Worm (Caenorhabditis elegans): Measurements from ENCODE around the gene zig-12.

DNA sequence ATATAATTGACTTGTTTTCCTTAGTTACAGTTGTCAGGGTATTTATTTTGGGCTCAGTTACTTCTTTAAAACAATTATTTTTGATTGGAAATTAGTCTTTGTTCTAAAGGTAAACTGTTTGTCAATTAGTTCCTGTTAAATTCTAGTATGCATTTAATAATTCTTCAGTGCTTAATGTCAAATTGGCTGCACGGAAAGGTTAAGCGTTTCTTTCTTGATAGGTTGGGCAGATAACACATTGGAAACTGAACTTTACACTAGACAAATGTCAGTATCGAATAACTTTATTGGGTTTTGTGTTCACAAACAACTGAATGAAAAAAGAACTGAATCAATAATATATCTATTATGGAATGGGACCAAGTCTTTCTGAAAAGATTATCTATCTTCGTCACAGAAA lies 48.9 kb upstream of the zig-12 start:
- TF ChIP-seq ama-1 (optimal IDR thresholded peaks at IDR 0.05) (no peak), aly-1 (tag; optimal IDR thresholded peaks at IDR 0.05) (no peak), sea-1 (GFP tag; conservative IDR thresholded peaks at IDR 0.05) (no peak), flt-1 (GFP tag; IDR thresholded peaks at IDR 0.05) (no peak), pes-1 (GFP tag; IDR thresholded peaks at IDR 0.05) (no peak), ceh-13 (GFP tag; optimal IDR thresholded peaks at IDR 0.05) (no peak), ceh-36 (tag; optimal IDR thresholded peaks at IDR 0.05) (no peak), hnd-1 (tag; optimal IDR thresholded peaks at IDR 0.05) (no peak), scrt-1 (GFP tag; IDR thresholded peaks at IDR 0.05) (no peak), hmg-4 (GFP tag; optimal IDR thresholded peaks at IDR 0.05) (no peak)
